Worm (Caenorhabditis elegans): ENCODE measurements around the gene tbc-7.

DNA sequence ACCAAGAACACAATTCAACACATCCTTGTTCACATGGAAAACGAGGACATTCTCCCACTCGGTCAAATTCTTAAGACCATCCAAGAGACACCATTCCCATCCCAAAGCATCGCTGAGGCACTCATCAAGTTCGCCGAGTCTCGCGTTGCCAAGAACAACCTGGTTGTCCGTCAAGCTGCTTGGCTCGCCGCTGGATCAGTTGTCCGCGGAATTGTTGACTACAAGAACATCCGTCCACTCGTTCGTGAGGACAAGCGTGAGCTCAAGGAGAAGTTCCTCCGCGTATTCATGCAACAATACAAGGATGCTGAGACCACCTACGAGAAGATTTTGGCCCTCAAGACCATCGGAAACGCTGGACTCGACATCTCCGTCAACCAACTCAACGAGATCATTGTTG lies 31.7 kb upstream of the tbc-7 start:
- no peak for TF ChIP-seq nhr-76 (tag; optimal IDR thresholded peaks at IDR 0.05)
- no peak for TF ChIP-seq nhr-12 (tag; optimal IDR thresholded peaks at IDR 0.05)
- TF ChIP-seq ama-1 (optimal IDR thresholded peaks at IDR 0.05): no peak
- TF ChIP-seq nhr-67 (tag; optimal IDR thresholded peaks at IDR 0.05): no peak
- TF ChIP-seq unc-62 (GFP tag; optimal IDR thresholded peaks at IDR 0.05): no peak
- no peak for TF ChIP-seq nhr-25 (tag; optimal IDR thresholded peaks at IDR 0.05)
- TF ChIP-seq nhr-11 (tag; optimal IDR thresholded peaks at IDR 0.05): no peak
- TF ChIP-seq ceh-16 (tag; optimal IDR thresholded peaks at IDR 0.05): no peak
- no peak for TF ChIP-seq fkh-10 (GFP tag; optimal IDR thresholded peaks at IDR 0.05)
- no peak for TF ChIP-seq nhr-237 (tag; optimal IDR thresholded peaks at IDR 0.05)

All from whole organism, L3 larva.